Fruit fly (Drosophila melanogaster) whole organism, embryonic: ENCODE data around the gene CG7601.

Source experiments
- Awh ChIP-seq: fragments of 200-800 bp; sonication (Bioruptor generic); IDR thresholded peaks from 2 replicates; pipeline ENCODE4, ENCODE4 v1.3.6; 2022; ENCODE audit warnings: missing biosample characterization, missing genetic modification characterization
- BEAF-32 ChIP-seq: fragments of 200-800 bp; sonication (Bioruptor generic); optimal IDR thresholded peaks from 3 replicates; lab custom pipeline; 2017; ENCODE audit warnings: missing biosample characterization, missing genetic modification characterization, mild to moderate bottlenecking, moderate library complexity, missing genetic modification reagents
- Bdp1 ChIP-seq: fragments of 200-800 bp; sonication (Bioruptor generic); optimal IDR thresholded peaks from 3 replicates; lab custom pipeline; 2016; ENCODE audit warnings: missing biosample characterization, missing genetic modification characterization
- Blimp-1 ChIP-seq: fragments of 200-800 bp; sonication (Bioruptor generic); optimal IDR thresholded peaks from 3 replicates; lab custom pipeline; 2018; ENCODE audit warnings: missing biosample characterization, missing genetic modification characterization, mild to moderate bottlenecking, moderate library complexity, missing genetic modification reagents
- CG10431 ChIP-seq: fragments of 200-800 bp; sonication (Bioruptor generic); optimal IDR thresholded peaks from 3 replicates; lab custom pipeline; 2018; ENCODE audit warnings: missing biosample characterization, mild to moderate bottlenecking, missing genetic modification characterization
- CG11456 ChIP-seq: fragments of 200-800 bp; sonication (Bioruptor generic); IDR thresholded peaks from 3 replicates; pipeline ENCODE4 v1.3.6; 2022; ENCODE audit warnings: missing biosample characterization, missing genetic modification characterization
- CG14710 ChIP-seq: fragments of 200-800 bp; sonication (Bioruptor generic); optimal IDR thresholded peaks from 3 replicates; lab custom pipeline; 2019; ENCODE audit warnings: missing biosample characterization, mild to moderate bottlenecking, missing genetic modification characterization, moderate library complexity
- CG34422 ChIP-seq: fragments of 200-800 bp; sonication (Bioruptor generic); IDR thresholded peaks from 3 replicates; pipeline ENCODE4 v1.3.6; 2022; ENCODE audit warnings: missing biosample characterization, missing genetic modification characterization
- CG3995 ChIP-seq: fragments of 200-800 bp; sonication (Bioruptor generic); optimal IDR thresholded peaks from 3 replicates; lab custom pipeline; 2016; ENCODE audit warnings: missing biosample characterization, missing genetic modification characterization
- CG4424 ChIP-seq: fragments of 200-800 bp; sonication (Bioruptor generic); optimal IDR thresholded peaks from 3 replicates; lab custom pipeline; 2016; ENCODE audit warnings: missing biosample characterization, missing genetic modification characterization
- CG4820 ChIP-seq: fragments of 200-800 bp; sonication (Bioruptor generic); optimal IDR thresholded peaks from 3 replicates; lab custom pipeline; 2016; ENCODE audit warnings: missing biosample characterization, missing genetic modification characterization
- CG6272 ChIP-seq: fragments of 200-800 bp; sonication (Bioruptor generic); IDR thresholded peaks from 2 replicates; pipeline ENCODE4 v1.3.6; 2022; ENCODE audit warnings: missing biosample characterization, missing genetic modification characterization
- CG6854 ChIP-seq: fragments of 200-800 bp; sonication (Bioruptor generic); optimal IDR thresholded peaks from 3 replicates; lab custom pipeline; 2017; ENCODE audit warnings: missing biosample characterization, mild to moderate bottlenecking, missing genetic modification characterization
- CG7839 ChIP-seq: fragments of 200-800 bp; sonication (Bioruptor generic); optimal IDR thresholded peaks from 3 replicates; lab custom pipeline; 2018; ENCODE audit warnings: missing biosample characterization, mild to moderate bottlenecking, missing genetic modification characterization, moderate library complexity
- CG9727 ChIP-seq: fragments of 200-800 bp; sonication (Bioruptor generic); optimal IDR thresholded peaks from 3 replicates; lab custom pipeline; 2017; ENCODE audit warnings: missing biosample characterization, mild to moderate bottlenecking, missing genetic modification characterization
- D ChIP-seq, 2 experiments: fragments of 200-800 bp in 1 of 2; fragments of >200 bp in 1 of 2; sonication (Bioruptor generic) in 1 of 2; optimal IDR thresholded peaks; 2 replicates in 1 of 2; 3 replicates in 1 of 2; lab custom pipeline; 2017; ENCODE audit warnings: mild to moderate bottlenecking in 1 of 2, missing biosample characterization in 1 of 2, missing genetic modification characterization in 1 of 2, missing genetic modification reagents in 1 of 2
- Ets65A ChIP-seq: fragments of 200-800 bp; sonication (Bioruptor generic); peaks from one replicate; lab custom pipeline; 2016; ENCODE audit warnings: missing biosample characterization, missing genetic modification characterization
- Hmr ChIP-seq: fragments of 200-800 bp; sonication (Bioruptor generic); optimal IDR thresholded peaks from 3 replicates; lab custom pipeline; 2017; ENCODE audit warnings: mild to moderate bottlenecking, missing biosample characterization, missing genetic modification reagents, missing genetic modification characterization
- Hr78 ChIP-seq, 2 experiments: fragments of 200-800 bp in 1 of 2; fragments of >200 bp in 1 of 2; sonication (Bioruptor generic) in 1 of 2; optimal IDR thresholded peaks; 2 replicates each; lab custom pipeline; 2017 to 2019; ENCODE audit warnings: missing biosample characterization in 2 of 2, missing genetic modification characterization in 2 of 2, mild to moderate bottlenecking in 1 of 2, moderate library complexity in 1 of 2
- Kr ChIP-seq: fragments of 200-800 bp; sonication (Bioruptor generic); optimal IDR thresholded peaks from 2 replicates; lab custom pipeline; 2017; ENCODE audit warnings: missing biosample characterization, mild to moderate bottlenecking, missing genetic modification characterization
- NC2β ChIP-seq: fragments of 200-800 bp; sonication (Bioruptor generic); optimal IDR thresholded peaks from 2 replicates; lab custom pipeline; 2016; ENCODE audit warnings: missing biosample characterization, missing genetic modification characterization
- Side ChIP-seq: fragments of 200-800 bp; sonication (Bioruptor generic); optimal IDR thresholded peaks from 2 replicates; lab custom pipeline; 2016; ENCODE audit warnings: missing biosample characterization, missing genetic modification characterization
- Sox102F ChIP-seq: fragments of 200-800 bp; sonication (Bioruptor generic); optimal IDR thresholded peaks from 2 replicates; lab custom pipeline; 2018; ENCODE audit warnings: missing biosample characterization, mild to moderate bottlenecking, missing genetic modification characterization, moderate library complexity
- ase ChIP-seq: fragments of 200-800 bp; sonication (Bioruptor generic); IDR thresholded peaks from 3 replicates; pipeline ENCODE4 v1.3.6; 2022; ENCODE audit warnings: missing biosample characterization, missing genetic modification characterization
- dmrt11E ChIP-seq: fragments of 200-800 bp; sonication (Bioruptor generic); optimal IDR thresholded peaks from 3 replicates; lab custom pipeline; 2018; ENCODE audit warnings: missing biosample characterization, mild to moderate bottlenecking, missing genetic modification characterization, moderate library complexity
- dmrt99B ChIP-seq: fragments of 200-800 bp; sonication (Bioruptor generic); optimal IDR thresholded peaks from 2 replicates; lab custom pipeline; 2018; ENCODE audit warnings: missing biosample characterization, mild to moderate bottlenecking, missing genetic modification characterization, moderate library complexity
- gem ChIP-seq: fragments of 200-800 bp; sonication (Bioruptor generic); optimal IDR thresholded peaks from 2 replicates; lab custom pipeline; 2019; ENCODE audit warnings: missing biosample characterization, mild to moderate bottlenecking, missing genetic modification characterization, moderate library complexity
- gro ChIP-seq: fragments of 200-800 bp; sonication (Bioruptor generic); optimal IDR thresholded peaks from 2 replicates; lab custom pipeline; 2016; ENCODE audit warnings: missing biosample characterization, missing genetic modification characterization
- gsb-n ChIP-seq: fragments of 200-800 bp; sonication (Bioruptor generic); optimal IDR thresholded peaks from 3 replicates; lab custom pipeline; 2018; ENCODE audit warnings: missing biosample characterization, mild to moderate bottlenecking, missing genetic modification characterization
- kah ChIP-seq: fragments of 200-800 bp; sonication (Bioruptor generic); optimal IDR thresholded peaks from 2 replicates; lab custom pipeline; 2018; ENCODE audit warnings: missing biosample characterization, mild to moderate bottlenecking, missing genetic modification characterization
- nmo ChIP-seq: fragments of 200-800 bp; sonication (Bioruptor generic); optimal IDR thresholded peaks from 2 replicates; lab custom pipeline; 2018; ENCODE audit warnings: missing biosample characterization, mild to moderate bottlenecking, missing genetic modification characterization, moderate library complexity
- otp ChIP-seq: fragments of 200-800 bp; sonication (Bioruptor generic); IDR thresholded peaks from 3 replicates; pipeline ENCODE4, ENCODE4 v1.3.6; 2022; ENCODE audit warnings: missing biosample characterization, missing genetic modification characterization
- stc ChIP-seq: fragments of 200-800 bp; sonication (Bioruptor generic); IDR thresholded peaks from 2 replicates; pipeline ENCODE4 v1.3.6; 2022; ENCODE audit warnings: missing biosample characterization, missing genetic modification characterization
- tll ChIP-seq, 2 experiments: fragments of 200-800 bp in 1 of 2; fragments of >200 bp in 1 of 2; sonication (Bioruptor generic) in 1 of 2; optimal IDR thresholded peaks; 2 replicates each; lab custom pipeline; 2017 to 2019; ENCODE audit warnings: missing biosample characterization in 2 of 2, missing genetic modification characterization in 2 of 2, mild to moderate bottlenecking in 1 of 2, moderate library complexity in 1 of 2
- unc-4 ChIP-seq: fragments of 200-800 bp; sonication (Bioruptor generic); IDR thresholded peaks from 2 replicates; pipeline ENCODE4 v1.3.6; 2022; ENCODE audit warnings: missing biosample characterization, missing genetic modification characterization; ENCODE audit not compliant: partially characterized antibody
- unpg ChIP-seq: fragments of 200-800 bp; sonication (Bioruptor generic); optimal IDR thresholded peaks from 3 replicates; lab custom pipeline; 2018; ENCODE audit warnings: missing biosample characterization, mild to moderate bottlenecking, missing genetic modification characterization, moderate library complexity
- wor ChIP-seq: fragments of 200-800 bp; sonication (Bioruptor generic); IDR thresholded peaks from 2 replicates; pipeline ENCODE4 v1.3.6; 2022; ENCODE audit warnings: missing biosample characterization, missing genetic modification characterization
- zfh1 ChIP-seq: fragments of 200-800 bp; sonication (Bioruptor generic); IDR thresholded peaks from 3 replicates; pipeline ENCODE4 v1.3.6; 2022; ENCODE audit warnings: missing biosample characterization, missing genetic modification characterization
- zfh2 ChIP-seq: fragments of 200-800 bp; sonication (Bioruptor generic); optimal IDR thresholded peaks from 2 replicates; lab custom pipeline; 2016; ENCODE audit warnings: missing biosample characterization, missing genetic modification characterization

CG7601 gene

DNA sequence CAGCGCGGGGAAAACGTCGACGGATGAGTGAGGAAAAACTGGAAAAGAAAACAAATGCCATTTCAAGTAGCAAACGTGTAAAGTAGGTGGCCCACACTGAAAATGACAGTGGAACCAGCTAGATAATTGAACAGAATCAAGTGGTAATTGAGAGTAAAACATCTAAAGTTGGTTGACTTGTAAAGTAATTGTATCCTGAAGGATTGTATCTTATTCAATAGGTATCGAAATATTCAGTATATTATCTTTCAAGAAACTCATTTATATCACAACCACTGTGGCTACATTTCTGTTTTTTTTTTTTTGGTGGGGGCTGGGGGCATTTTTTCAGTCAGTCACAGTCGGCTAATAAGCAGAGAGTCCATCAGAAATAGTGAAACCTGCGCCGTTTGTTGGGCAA is 37.3 kb downstream of the CG7601 start (continued):
- TF ChIP-seq BEAF-32 (GFP tag; lab: Kevin White, UChicago) (no peak), Sox102F (GFP tag; lab: Kevin White, UChicago) (peak; percentile 34), gro (GFP tag; lab: Kevin White, UChicago) (no peak), stc (GFP tag; lab: Robert Waterston, UW) (peak; percentile 77), CG3995 (GFP tag; lab: Kevin White, UChicago) (no peak), wor (0 out of 2 replicates have a peak, but pooled peaks have one; percentile 20), gsb-n (peak; percentile 46), unc-4 (no peak), zfh1 (peak; percentile 72), unpg (GFP tag; lab: Kevin White, UChicago) (peak; percentile 67), otp (peak; percentile 64; the same call in 1 of the 3 replicates), CG11456 (no peak), Hr78 (GFP tag; optimal IDR thresholded peaks at IDR 0.05; lab: Kevin White, UChicago) (peak in 1 of 2 experiments; percentile 41), ase (0 out of 3 replicates have a peak, but pooled peaks have one; percentile 19), zfh2 (no peak), CG4424 (peak; percentile 45), NC2β (GFP tag; lab: Kevin White, UChicago) (no peak), Blimp-1 (GFP tag; lab: Kevin White, UChicago) (peak; percentile 22), CG9727 (GFP tag; lab: Kevin White, UChicago) (peak; percentile 25), nmo (GFP tag; lab: Kevin White, UChicago) (peak; percentile 69), Bdp1 (GFP tag; lab: Kevin White, UChicago) (no peak), CG7839 (tag; lab: Kevin White, UChicago) (no peak), gem (tag; lab: Kevin White, UChicago) (peak; percentile 73), Hmr (no peak), Kr (no peak), dmrt11E (tag; lab: Kevin White, UChicago) (peak; percentile 37), CG34422 (GFP tag; lab: Robert Waterston, UW) (peak; percentile 7; the same call in 1 of the 3 replicates), CG6272 (peak; percentile 39; the same call in 1 of the 2 replicates)

DNA sequence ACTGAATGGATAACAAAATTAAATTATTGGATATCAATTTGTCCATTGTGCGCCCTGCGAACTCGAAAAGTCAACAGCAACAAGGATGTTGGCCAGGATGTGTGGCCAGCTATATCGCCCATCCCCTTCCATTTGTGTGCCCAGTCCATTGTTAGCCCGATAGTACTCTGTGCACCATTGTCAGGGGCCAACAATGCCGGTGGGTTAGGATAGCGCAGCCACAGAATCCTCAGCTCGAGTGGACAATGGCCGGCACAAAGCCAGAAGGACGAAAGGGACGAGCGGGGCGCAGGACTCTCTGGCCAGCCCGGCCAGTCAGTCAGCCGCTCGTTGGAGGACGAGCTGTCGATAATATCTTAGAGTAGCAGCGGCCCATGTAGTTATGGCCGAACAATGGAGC is 38.7 kb downstream of the CG7601 start:
- TF ChIP-seq otp (no peak), kah (GFP tag; lab: Kevin White, UChicago) (no peak), CG14710 (tag; lab: Kevin White, UChicago) (no peak), dmrt99B (no peak), Side (GFP tag; lab: Kevin White, UChicago) (no peak), Ets65A (GFP tag; lab: Kevin White, UChicago) (peak; percentile 56), CG6854 (GFP tag; lab: Kevin White, UChicago) (no peak), D (optimal IDR thresholded peaks at IDR 0.05; lab: Kevin White, UChicago) (peak; percentile 94), D (GFP tag; optimal IDR thresholded peaks at IDR 0.05; lab: Kevin White, UChicago) (no peak), tll (GFP tag; optimal IDR thresholded peaks at IDR 0.05; lab: Kevin White, UChicago) (peak in 1 of 2 experiments; percentile 41), Awh (GFP tag; lab: Robert Waterston, UW) (no peak), CG4820 (GFP tag; lab: Kevin White, UChicago) (no peak), CG10431 (GFP tag; lab: Kevin White, UChicago) (no peak), ase (no peak)
